Worm (Caenorhabditis elegans): ENCODE data around the gene puf-12.

- TF ChIP-seq T23F11.4 (GFP tag; optimal IDR thresholded peaks at IDR 0.05) (no peak), sox-4 (tag; optimal IDR thresholded peaks at IDR 0.05) (no peak), madf-2 (tag; optimal IDR thresholded peaks at IDR 0.05) (no peak), nhr-11 (tag; optimal IDR thresholded peaks at IDR 0.05) (no peak), ceh-6 (GFP tag; optimal IDR thresholded peaks at IDR 0.05) (no peak), syd-9 (tag; optimal IDR thresholded peaks at IDR 0.05) (no peak), elt-2 (tag; optimal IDR thresholded peaks at IDR 0.05) (peak; percentile 9), fkh-6 (tag; optimal IDR thresholded peaks at IDR 0.05) (no peak), ceh-22 (tag; optimal IDR thresholded peaks at IDR 0.05) (no peak), sdc-2 (tag; optimal IDR thresholded peaks at IDR 0.05) (no peak), ceh-18 (tag; optimal IDR thresholded peaks at IDR 0.05) (no peak), gmeb-2 (tag; optimal IDR thresholded peaks at IDR 0.05) (no peak)
Measured at ce11 chrII:10075794-10076193, 24.3 kb upstream of the puf-12 start.

Data from whole organism, late embryonic.